Worm (Caenorhabditis elegans) whole organism, young adult: ENCODE measurements around the gene Y24D9B.1.
"Not testable (repeated sequence)": the region's sequence is repeated elsewhere in the genome, so short reads cannot be mapped to it uniquely, and the experiment has no call there.

Source experiments
- Y79H2A.3 ChIP-seq: fragments of 200-800 bp; sonication (Bioruptor generic); conservative IDR thresholded peaks from 2 replicates; pipeline ENCODE4 v1.3.6; 2022; ENCODE audit warnings: missing genetic modification reagents, missing genetic modification characterization, missing compliant biosample characterization
- ama-1 ChIP-seq, 3 experiments: fragments of 150-350 bp in 1 of 3; sonication (generic microtip) in 2 of 3; optimal IDR thresholded peaks; 2 replicates each; lab custom pipeline; 2014 to 2018; ENCODE audit warnings: missing biosample characterization in 2 of 3, missing genetic modification characterization in 2 of 3, missing genetic modification reagents in 2 of 3
- bed-1 ChIP-seq: fragments of 200-800 bp; sonication (Bioruptor generic); IDR thresholded peaks from 2 replicates; pipeline ENCODE4 v1.3.6; 2022; ENCODE audit warnings: missing genetic modification reagents, missing genetic modification characterization, missing compliant biosample characterization
- ceh-40 ChIP-seq: fragments of 200-800 bp; sonication (Bioruptor generic); IDR thresholded peaks from 2 replicates; pipeline ENCODE4 v1.3.6; 2022; ENCODE audit warnings: missing genetic modification characterization, missing compliant biosample characterization
- hsf-1 ChIP-seq: fragments of 200-800 bp; sonication (Bioruptor generic); IDR thresholded peaks from 2 replicates; pipeline ENCODE4 v1.3.6; 2022; ENCODE audit warnings: missing genetic modification reagents, missing genetic modification characterization, missing compliant biosample characterization
- unc-62 ChIP-seq: fragments of 150-350 bp; optimal IDR thresholded peaks from 2 replicates; lab custom pipeline; 2014; ENCODE audit warnings: missing biosample characterization, missing genetic modification reagents, missing genetic modification characterization
- xnd-1 ChIP-seq: sonication (generic microtip); optimal IDR thresholded peaks from 2 replicates; lab custom pipeline; 2016; ENCODE audit warnings: missing genotype, missing genetic modification reagents, missing genetic modification characterization, missing compliant biosample characterization
- zim-3 ChIP-seq: sonication (generic microtip); optimal IDR thresholded peaks from 2 replicates; lab custom pipeline; 2017; ENCODE audit warnings: mild to moderate bottlenecking, missing genetic modification characterization, moderate library complexity, missing compliant biosample characterization

ce11 chrIV:4312394-4312793 lies 4.8 kb upstream of the Y24D9B.1 start:
- TF ChIP-seq zim-3 (tag; lab: Kevin White, UChicago); bed-1 (GFP tag; lab: Robert Waterston, UW); hsf-1 (GFP tag; lab: Robert Waterston, UW); Y79H2A.3; xnd-1; unc-62; ceh-40; ama-1 (optimal IDR thresholded peaks at IDR 0.05; lab: Kevin White, UChicago); ama-1 (GFP tag; optimal IDR thresholded peaks at IDR 0.05; lab: Kevin White, UChicago): not testable (repeated sequence)
